Fruit fly (Drosophila melanogaster): Measurements from ENCODE around the gene CG45263.

Gene CG45263

DNA sequence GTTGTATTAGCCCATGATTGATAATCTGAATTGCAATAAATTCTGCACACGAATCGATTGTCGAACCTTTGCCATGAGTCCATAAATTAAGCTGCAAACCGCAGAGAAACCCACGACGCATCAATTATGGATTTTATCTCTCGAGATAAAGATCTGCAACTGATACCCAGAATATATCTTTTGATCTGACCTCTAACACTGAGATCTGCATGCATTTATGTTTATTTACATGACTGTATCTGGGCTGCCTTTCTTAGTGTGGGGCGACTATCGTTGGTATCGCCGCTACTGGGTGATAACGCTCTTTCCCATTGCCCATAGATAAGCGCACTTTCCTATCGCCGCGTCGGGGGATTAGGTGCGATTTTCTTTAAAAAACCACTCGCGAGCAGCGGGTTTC, 160.2 kb downstream of the CG45263 start, which contains the start of gene Ctr1B:
TSS of gene Ctr1B (plus strand) at position 398 of the 400 bp plus-strand sequence.
- TF ChIP-seq CG2199 (GFP tag; IDR thresholded peaks at IDR 0.05): 0 out of 3 replicates have a peak, but pooled peaks have one; percentile 28
- TF ChIP-seq CG10267 (tag; optimal IDR thresholded peaks at IDR 0.05): no peak
- TF ChIP-seq eve (GFP tag; optimal IDR thresholded peaks at IDR 0.05): no peak
- no peak for TF ChIP-seq ash1 (GFP tag; optimal IDR thresholded peaks at IDR 0.05)
- TF ChIP-seq sug (tag; optimal IDR thresholded peaks at IDR 0.05): peak; percentile 81
- TF ChIP-seq CG3838 (GFP tag; optimal IDR thresholded peaks at IDR 0.05): no peak
- no peak for TF ChIP-seq jing (GFP tag; optimal IDR thresholded peaks at IDR 0.05)
- no peak for TF ChIP-seq aop (GFP tag; IDR thresholded peaks at IDR 0.05)
- TF ChIP-seq GATAe (GFP tag; conservative IDR thresholded peaks at IDR 0.05): peak; percentile 61
- TF ChIP-seq Hr78 (GFP tag; optimal IDR thresholded peaks at IDR 0.05): peak in 1 of 2 experiments; percentile 72
- TF ChIP-seq sob (GFP tag; IDR thresholded peaks at IDR 0.05): no peak
- TF ChIP-seq mirr (GFP tag; optimal IDR thresholded peaks at IDR 0.05): peak; percentile 13
- no peak for TF ChIP-seq CG9876 (GFP tag; optimal IDR thresholded peaks at IDR 0.05)
- peak; percentile 46 for TF ChIP-seq CG15479 (GFP tag; optimal IDR thresholded peaks at IDR 0.05)
- 0 out of 2 replicates have a peak, but pooled peaks have one; percentile 15 for TF ChIP-seq sna (GFP tag; IDR thresholded peaks at IDR 0.05; ENCODE audit: partially characterized antibody)
- no peak for TF ChIP-seq chinmo (GFP tag; IDR thresholded peaks at IDR 0.05; ENCODE audit: partially characterized antibody)
- peak; percentile 92 for TF ChIP-seq grn (GFP tag; optimal IDR thresholded peaks at IDR 0.05)

DNA sequence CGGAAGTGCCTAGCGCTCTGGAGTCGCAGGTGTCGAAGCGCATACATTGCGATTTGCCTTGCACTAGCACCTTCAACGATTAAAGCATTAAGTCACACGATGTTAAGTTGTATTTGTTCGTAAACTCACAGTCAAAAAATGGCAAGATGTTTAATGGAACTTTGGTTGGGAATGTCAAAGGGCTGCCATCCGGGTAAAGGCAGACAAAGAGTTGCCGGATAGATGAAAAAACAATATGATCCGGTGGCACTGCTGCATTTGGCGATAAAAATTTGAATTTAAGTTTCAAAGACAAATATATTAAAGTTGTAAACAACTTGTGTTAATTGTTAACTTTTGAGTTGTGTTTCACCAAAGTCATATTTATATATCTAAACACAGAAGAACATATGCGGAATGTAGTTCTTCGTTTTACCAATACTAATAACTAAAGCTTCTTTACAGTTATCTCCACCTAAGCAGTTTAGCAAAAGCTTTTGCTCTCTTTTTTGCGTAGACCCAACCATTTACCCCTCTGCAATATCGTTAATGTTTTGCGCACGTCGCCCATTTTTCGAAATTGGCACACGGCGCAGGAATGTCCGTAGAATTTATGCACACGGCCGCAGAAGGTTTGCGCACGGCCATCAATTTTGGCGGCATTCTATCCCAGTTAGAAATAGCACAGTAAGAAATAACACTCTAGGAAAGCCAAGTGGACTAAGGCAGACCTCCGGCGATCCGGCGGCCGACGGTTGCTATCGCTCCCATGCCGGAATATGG, 160.9 kb downstream of the CG45263 start, which contains the start of gene Coq2:
TSS of gene Coq2 (minus strand) at position 200 of the 762 bp plus-strand sequence.
- peak; percentile 2 for TF ChIP-seq Xbp1 (GFP tag; optimal IDR thresholded peaks at IDR 0.05)
- peak; percentile 16 for TF ChIP-seq CG9797 (GFP tag; optimal IDR thresholded peaks at IDR 0.05)
- peak; percentile 44 for TF ChIP-seq Sry-δ (GFP tag; optimal IDR thresholded peaks at IDR 0.05)
- TF ChIP-seq CG12659 (GFP tag; optimal IDR thresholded peaks at IDR 0.05): peak; percentile 25
- peak; percentile 79 for TF ChIP-seq Med (GFP tag)
- TF ChIP-seq CG14710 (tag; optimal IDR thresholded peaks at IDR 0.05): peak; percentile 29
- no peak for TF ChIP-seq CG7357 (GFP tag; IDR thresholded peaks at IDR 0.05)
- no peak for TF ChIP-seq CG9609 (GFP tag; optimal IDR thresholded peaks at IDR 0.05)
- no peak for TF ChIP-seq Xrp1 (GFP tag; IDR thresholded peaks at IDR 0.05)
- TF ChIP-seq pan (optimal IDR thresholded peaks at IDR 0.05): no peak
- TF ChIP-seq pan (GFP tag; optimal IDR thresholded peaks at IDR 0.05 in 1 of 2, IDR thresholded peaks at IDR 0.05 in 1 of 2): no peak
- peak; percentile 42 for TF ChIP-seq hkb (optimal IDR thresholded peaks at IDR 0.05)
- no peak for TF ChIP-seq hkb (GFP tag; IDR thresholded peaks at IDR 0.05)
- TF ChIP-seq gcm (GFP tag; optimal IDR thresholded peaks at IDR 0.05): no peak
- peak; percentile 88 for TF ChIP-seq Lhr (GFP tag; optimal IDR thresholded peaks at IDR 0.05)
- TF ChIP-seq CG10543 (GFP tag; optimal IDR thresholded peaks at IDR 0.05): no peak
- no peak for TF ChIP-seq Hsf (GFP tag; optimal IDR thresholded peaks at IDR 0.05)
- TF ChIP-seq Bdp1 (GFP tag; optimal IDR thresholded peaks at IDR 0.05): no peak
- no peak for TF ChIP-seq lola (GFP tag; optimal IDR thresholded peaks at IDR 0.05)
- peak; percentile 100 for TF ChIP-seq MTF-1 (GFP tag; optimal IDR thresholded peaks at IDR 0.05; ENCODE audit: borderline replicate concordance)
- no peak for TF ChIP-seq rib (GFP tag; IDR thresholded peaks at IDR 0.05)
- peak; percentile 8 for TF ChIP-seq Sin3A (optimal IDR thresholded peaks at IDR 0.05)
- TF ChIP-seq ERR (GFP tag; optimal IDR thresholded peaks at IDR 0.05): no peak
- 0 out of 2 replicates have a peak, but pooled peaks have one; percentile 32 for TF ChIP-seq Rfx (GFP tag; IDR thresholded peaks at IDR 0.05)
- TF ChIP-seq peb (GFP tag; IDR thresholded peaks at IDR 0.05): no peak
- no peak for TF ChIP-seq ase (GFP tag; IDR thresholded peaks at IDR 0.05)
- peak; percentile 65 for TF ChIP-seq CG4617 (GFP tag; optimal IDR thresholded peaks at IDR 0.05; ENCODE audit: borderline replicate concordance)
- peak; percentile 38 for TF ChIP-seq ewg (GFP tag; optimal IDR thresholded peaks at IDR 0.05)
- peak; percentile 29; the same call in 1 of the 2 replicates for TF ChIP-seq vvl (GFP tag; IDR thresholded peaks at IDR 0.05)
- TF ChIP-seq hb (GFP tag; IDR thresholded peaks at IDR 0.05; ENCODE audit: partially characterized antibody): no peak
- peak; percentile 42 for TF ChIP-seq Ets97D (GFP tag; optimal IDR thresholded peaks at IDR 0.05)
- peak; percentile 25 for TF ChIP-seq phol (tag; optimal IDR thresholded peaks at IDR 0.05)

Data from whole organism, embryonic.